Fruit fly (Drosophila melanogaster) ovary, adult (tissue): ENCODE data around the gene Pgant4.

Experiments
- CG17801 ChIP-seq: fragments of 200-800 bp; optimal IDR thresholded peaks from 2 replicates; lab custom pipeline; 2019; ENCODE audit warnings: missing biosample characterization, mild to moderate bottlenecking, missing genetic modification characterization, moderate library complexity; ENCODE audit not compliant: partially characterized antibody

Pgant4 gene

DNA sequence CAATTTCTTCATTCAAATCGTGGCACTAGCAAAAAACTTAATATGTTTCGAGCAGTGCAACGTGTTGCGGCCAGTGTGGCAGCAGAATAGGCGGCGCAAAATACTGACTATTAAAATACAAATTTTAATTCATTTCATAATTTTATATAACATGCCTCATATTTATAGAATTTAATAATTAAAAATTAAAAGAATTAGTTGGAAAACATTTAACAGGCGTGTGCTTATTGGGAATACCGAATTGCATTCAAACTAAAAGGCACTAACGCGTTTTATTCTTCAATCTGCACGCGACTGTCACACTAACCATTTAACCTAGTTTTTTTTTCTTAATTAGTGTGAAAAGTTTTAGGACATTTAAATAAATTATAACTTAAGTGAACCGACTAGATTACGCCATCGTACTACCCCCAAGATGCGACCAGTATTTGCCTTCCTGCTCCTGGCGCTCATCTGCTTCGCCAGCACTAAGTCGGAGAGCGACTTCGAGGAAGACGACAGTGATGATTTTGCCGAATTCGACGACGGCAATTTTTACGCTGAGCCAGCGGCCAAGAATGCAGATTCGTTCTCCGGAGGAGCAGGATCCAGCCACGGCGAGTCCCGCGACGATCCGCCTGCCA, 42.3 kb downstream of the Pgant4 start, which contains the start of the genes LeuRS and CG17593:
LeuRS (minus strand) TSS at position 88 of the 623 bp plus-strand sequence.
CG17593 (plus strand) TSS at position 304 of the 623 bp plus-strand sequence.
- TF ChIP-seq CG17801 (GFP tag; lab: Kevin White, UChicago), result no peak

DNA sequence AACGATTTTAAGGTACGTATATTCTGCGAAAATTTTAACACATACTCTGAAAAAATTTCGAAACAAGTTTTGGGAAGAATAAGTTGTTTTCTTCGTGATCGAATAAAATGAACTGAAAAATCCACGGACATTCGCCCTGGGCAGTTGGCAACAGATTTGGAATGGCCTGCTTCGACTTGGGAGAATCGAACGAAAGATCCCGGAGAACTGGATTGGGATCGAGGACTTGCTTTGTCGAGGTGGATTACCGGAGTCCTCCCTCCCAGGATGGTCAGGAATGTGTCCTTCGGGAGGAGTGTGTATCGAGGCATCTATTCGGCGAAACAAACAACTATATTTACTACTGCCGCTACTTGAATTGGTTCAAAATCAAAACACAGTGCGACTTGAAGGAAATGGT, 47.1 kb downstream of the Pgant4 start, which contains the start of the genes CG3213 and CG8851:
CG3213 (minus strand) TSS at position 101 of the 400 bp plus-strand sequence.
CG8851 (plus strand) TSS at position 127 of the 400 bp plus-strand sequence.
- TF ChIP-seq CG17801 (GFP tag; lab: Kevin White, UChicago), result no peak

DNA sequence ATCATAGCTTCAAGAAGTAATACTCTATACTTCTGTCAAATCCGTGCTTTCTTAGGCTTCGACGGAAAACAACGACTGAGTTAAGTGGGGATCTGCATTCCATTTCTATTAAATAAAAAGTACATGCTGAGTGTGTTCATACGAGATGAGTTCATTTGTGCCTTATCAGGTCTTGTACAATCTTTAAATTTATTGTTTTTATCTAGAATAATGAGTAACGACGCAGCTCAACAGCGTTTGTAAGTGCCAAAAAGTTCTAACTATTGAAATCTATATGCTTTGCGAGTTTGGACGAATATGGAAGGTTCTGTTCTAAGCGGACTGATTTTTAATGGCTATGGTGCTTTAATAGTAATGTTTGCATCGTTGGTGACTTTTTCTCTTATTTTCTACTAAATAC, 51.6 kb downstream of the Pgant4 start, which contains the start of gene Sr-CIV:
Sr-CIV (minus strand) TSS at position 101 of the 400 bp plus-strand sequence.
- no peak for TF ChIP-seq CG17801 (GFP tag; lab: Kevin White, UChicago)

DNA sequence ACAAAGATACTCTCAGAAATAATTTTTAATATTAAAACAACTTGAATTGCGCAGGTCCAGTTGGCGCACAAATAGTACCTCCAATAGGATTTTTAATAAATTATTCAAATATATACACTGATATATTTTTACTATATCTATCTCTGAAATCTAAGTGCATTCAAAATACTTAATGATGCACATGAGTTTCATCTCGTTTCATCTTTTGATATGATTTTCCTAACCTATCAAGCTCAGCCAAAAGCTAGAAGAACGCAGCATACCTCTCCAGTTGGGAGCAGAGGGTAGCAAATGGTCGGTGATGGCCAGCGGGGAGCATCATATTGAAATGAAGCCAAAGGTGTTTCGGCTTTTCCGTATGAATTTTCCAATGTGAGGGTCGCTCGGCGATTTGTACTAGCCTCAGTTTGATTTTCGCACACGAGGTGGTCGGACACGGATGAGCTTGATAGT, 52.4 kb downstream of the Pgant4 start, which contains the start of gene CG8852:
CG8852 (plus strand) TSS at position 403 of the 453 bp plus-strand sequence.
- TF ChIP-seq CG17801 (GFP tag; lab: Kevin White, UChicago), result no peak
